Worm (Caenorhabditis elegans) whole organism, early embryonic: ENCODE results near the gene rps-21.

Source experiments
- B0310.2 ChIP-seq: sonication (generic microtip); optimal IDR thresholded peaks from 2 replicates; lab custom pipeline; 2016; ENCODE audit warnings: mild to moderate bottlenecking, missing genetic modification characterization, missing compliant biosample characterization
- F13C5.2 ChIP-seq: sonication (generic microtip); optimal IDR thresholded peaks from 2 replicates; lab custom pipeline; 2017; ENCODE audit warnings: mild to moderate bottlenecking, missing genetic modification characterization, inconsistent platforms, missing compliant biosample characterization
- aly-1 ChIP-seq: sonication (generic microtip); optimal IDR thresholded peaks from 2 replicates; lab custom pipeline; 2016; ENCODE audit warnings: missing genetic modification characterization, missing compliant biosample characterization
- ama-1 ChIP-seq: fragments of 150-350 bp; optimal IDR thresholded peaks from 2 replicates; lab custom pipeline; 2014
- ceh-13 ChIP-seq: fragments of 200-800 bp; sonication (Bioruptor generic); optimal IDR thresholded peaks from 2 replicates; lab custom pipeline; 2018; ENCODE audit warnings: mild to moderate bottlenecking, missing genetic modification characterization, missing compliant biosample characterization
- ceh-36 ChIP-seq: sonication (generic microtip); optimal IDR thresholded peaks from 2 replicates; lab custom pipeline; 2016; ENCODE audit warnings: missing genetic modification characterization, inconsistent platforms, missing compliant biosample characterization
- ets-7 ChIP-seq: sonication (generic microtip); optimal IDR thresholded peaks from 2 replicates; lab custom pipeline; 2016; ENCODE audit warnings: missing genotype, missing genetic modification characterization, missing compliant biosample characterization
- flt-1 ChIP-seq: fragments of 200-800 bp; sonication (Bioruptor generic); IDR thresholded peaks from 2 replicates; pipeline ENCODE4 v1.3.6; 2022; ENCODE audit warnings: missing genetic modification characterization, missing compliant biosample characterization
- hmbx-1 ChIP-seq: sonication (generic microtip); optimal IDR thresholded peaks from 2 replicates; lab custom pipeline; 2016; ENCODE audit warnings: mild to moderate bottlenecking, missing genetic modification characterization, missing compliant biosample characterization
- hmg-4 ChIP-seq: fragments of 200-800 bp; sonication (Bioruptor generic); optimal IDR thresholded peaks from 2 replicates; lab custom pipeline; 2018; ENCODE audit warnings: mild to moderate bottlenecking, missing genetic modification characterization, missing compliant biosample characterization
- hnd-1 ChIP-seq: sonication (generic microtip); optimal IDR thresholded peaks from 2 replicates; lab custom pipeline; 2016; ENCODE audit warnings: missing genetic modification characterization, missing compliant biosample characterization
- pes-1 ChIP-seq: fragments of 200-800 bp; sonication (Bioruptor generic); IDR thresholded peaks from 2 replicates; pipeline ENCODE4 v1.3.6; 2022; ENCODE audit warnings: missing genetic modification reagents, missing genetic modification characterization, missing compliant biosample characterization
- scrt-1 ChIP-seq: fragments of 200-800 bp; sonication (Bioruptor generic); IDR thresholded peaks from 2 replicates; pipeline ENCODE4 v1.3.6; 2022; ENCODE audit warnings: missing genetic modification characterization, missing compliant biosample characterization
- sea-1 ChIP-seq: fragments of 200-800 bp; sonication (Bioruptor generic); conservative IDR thresholded peaks from 2 replicates; pipeline ENCODE4 v1.3.6; 2022; ENCODE audit warnings: missing genetic modification characterization, missing compliant biosample characterization
- tbx-11 ChIP-seq: fragments of 200-800 bp; sonication (Bioruptor generic); IDR thresholded peaks from 2 replicates; pipeline ENCODE4 v1.3.6; 2022; ENCODE audit warnings: missing genetic modification characterization, missing compliant biosample characterization
- tbx-37 ChIP-seq: fragments of 200-800 bp; sonication (Bioruptor generic); conservative IDR thresholded peaks from 2 replicates; pipeline ENCODE4 v1.3.6; 2022; ENCODE audit warnings: missing genetic modification reagents, missing genetic modification characterization, missing compliant biosample characterization
- tra-4 ChIP-seq: sonication (generic microtip); optimal IDR thresholded peaks from 2 replicates; lab custom pipeline; 2017; ENCODE audit warnings: missing genetic modification characterization, missing compliant biosample characterization

rps-21 gene

ce11 chrIII:7197973-7198372 lies 8.5 kb upstream of the rps-21 start, which contains the start of gene exos-9:
exos-9 (minus strand) TSS chrIII:7198073.
- TF ChIP-seq ceh-36 (tag; lab: Kevin White, UChicago) (no peak), tbx-37 (no peak)

- no peak for TF ChIP-seq hmg-4 (GFP tag; lab: Kevin White, UChicago)
- TF ChIP-seq ama-1, result no peak
- no peak for TF ChIP-seq scrt-1 (GFP tag; lab: Robert Waterston, UW)
- TF ChIP-seq ceh-13 (GFP tag; lab: Kevin White, UChicago), result no peak
- no peak for TF ChIP-seq pes-1 (GFP tag; lab: Robert Waterston, UW)
- no peak for TF ChIP-seq sea-1
- no peak for TF ChIP-seq ceh-36 (tag; lab: Kevin White, UChicago)
- TF ChIP-seq tbx-37, result no peak
- TF ChIP-seq tra-4, result no peak
- TF ChIP-seq hmbx-1 (tag; lab: Kevin White, UChicago), result no peak
- no peak for TF ChIP-seq tbx-11 (GFP tag; lab: Robert Waterston, UW)
- no peak for TF ChIP-seq B0310.2
- no peak for TF ChIP-seq aly-1 (tag; lab: Kevin White, UChicago)
- no peak for TF ChIP-seq ets-7 (tag; lab: Kevin White, UChicago)
- no peak for TF ChIP-seq hnd-1
- no peak for TF ChIP-seq F13C5.2 (tag; lab: Kevin White, UChicago)
- no peak for TF ChIP-seq flt-1
These were observed 5.9 kb upstream of the rps-21 start, which contains the start of gene F37C12.18 for ce11 chrIII:7195325-7195724. F37C12.18 (minus strand) TSS chrIII:7195425.

ce11 chrIII:7192942-7193665 lies 3.7 kb upstream of the rps-21 start, which contains the start of gene mec-14:
mec-14 (minus strand) TSS chrIII:7192992.
- no peak for TF ChIP-seq pes-1 (GFP tag; lab: Robert Waterston, UW)
- TF ChIP-seq B0310.2, result no peak
- TF ChIP-seq aly-1 (tag; lab: Kevin White, UChicago), result no peak
- TF ChIP-seq ceh-36 (tag; lab: Kevin White, UChicago), result no peak
- no peak for TF ChIP-seq hmbx-1 (tag; lab: Kevin White, UChicago)
- no peak for TF ChIP-seq F13C5.2 (tag; lab: Kevin White, UChicago)
- no peak for TF ChIP-seq sea-1
- no peak for TF ChIP-seq ets-7 (tag; lab: Kevin White, UChicago)
- TF ChIP-seq tra-4, result no peak
- no peak for TF ChIP-seq hmg-4 (GFP tag; lab: Kevin White, UChicago)
- no peak for TF ChIP-seq ceh-13 (GFP tag; lab: Kevin White, UChicago)
- no peak for TF ChIP-seq tbx-11 (GFP tag; lab: Robert Waterston, UW)
- TF ChIP-seq scrt-1 (GFP tag; lab: Robert Waterston, UW), result no peak
- TF ChIP-seq ama-1, result no peak
- TF ChIP-seq flt-1, result no peak
- no peak for TF ChIP-seq hnd-1
- TF ChIP-seq tbx-37, result no peak

- no peak for TF ChIP-seq tbx-11 (GFP tag; lab: Robert Waterston, UW)
- TF ChIP-seq ets-7 (tag; lab: Kevin White, UChicago), result no peak
These were observed 955 bp downstream of the rps-21 start, which contains the start of the genes F37C12.21 and F37C12.10 for ce11 chrIII:7188300-7189052. F37C12.21 (plus strand) TSS chrIII:7188357. F37C12.10 (minus strand) TSS chrIII:7188384.

ce11 chrIII:7185473-7185872 lies 4.0 kb downstream of the rps-21 start, which contains the start of gene F37C12.14:
F37C12.14 (minus strand) TSS chrIII:7185573.
- TF ChIP-seq sea-1, result no peak
- TF ChIP-seq F13C5.2 (tag; lab: Kevin White, UChicago), result no peak
- TF ChIP-seq aly-1 (tag; lab: Kevin White, UChicago), result no peak
- TF ChIP-seq pes-1 (GFP tag; lab: Robert Waterston, UW), result no peak
- no peak for TF ChIP-seq scrt-1 (GFP tag; lab: Robert Waterston, UW)
- no peak for TF ChIP-seq ceh-13 (GFP tag; lab: Kevin White, UChicago)
- no peak for TF ChIP-seq ama-1
- no peak for TF ChIP-seq hmg-4 (GFP tag; lab: Kevin White, UChicago)
- no peak for TF ChIP-seq tbx-37
- TF ChIP-seq flt-1, result no peak
- no peak for TF ChIP-seq hmbx-1 (tag; lab: Kevin White, UChicago)
- no peak for TF ChIP-seq ceh-36 (tag; lab: Kevin White, UChicago)
- TF ChIP-seq hnd-1, result no peak
- no peak for TF ChIP-seq B0310.2
- no peak for TF ChIP-seq tbx-11 (GFP tag; lab: Robert Waterston, UW)
- TF ChIP-seq tra-4, result no peak
- no peak for TF ChIP-seq ets-7 (tag; lab: Kevin White, UChicago)

- TF ChIP-seq sea-1 (no peak), hnd-1 (no peak), ama-1 (no peak), flt-1 (no peak), B0310.2 (no peak), pes-1 (GFP tag; lab: Robert Waterston, UW) (no peak), scrt-1 (GFP tag; lab: Robert Waterston, UW) (no peak), ceh-13 (GFP tag; lab: Kevin White, UChicago) (no peak), ets-7 (tag; lab: Kevin White, UChicago) (no peak), hmg-4 (GFP tag; lab: Kevin White, UChicago) (no peak)
These were observed 5.4 kb downstream of the rps-21 start, which contains the start of gene yju-2 for ce11 chrIII:7184022-7184421. yju-2 (plus strand) TSS chrIII:7184336.

- TF ChIP-seq F13C5.2 (tag; lab: Kevin White, UChicago), result peak; percentile 38
- no peak for TF ChIP-seq B0310.2
- no peak for TF ChIP-seq pes-1 (GFP tag; lab: Robert Waterston, UW)
These were observed 7.6 kb downstream of the rps-21 start, which contains the start of gene epg-4 for ce11 chrIII:7181822-7182221. epg-4 (plus strand) TSS chrIII:7182167.
